Fruit fly (Drosophila melanogaster) whole organism: ENCODE measurements around the gene CG12713.

Experiments
- CG8478 ChIP-seq: fragments of >200 bp; optimal IDR thresholded peaks from 2 replicates; lab custom pipeline; 2018; ENCODE audit warnings: inconsistent platforms
- usp ChIP-seq: fragments of >200 bp; optimal IDR thresholded peaks from 2 replicates; lab custom pipeline; 2017; ENCODE audit warnings: missing biosample characterization, missing genetic modification characterization, mixed read lengths

dm6 chr3L:15844577-15844976, 12.3 kb downstream of the CG12713 start:
- TF ChIP-seq usp (GFP tag; lab: Kevin White, UChicago) (no peak), CG8478 (no peak)
